Worm (Caenorhabditis elegans): ENCODE measurements around the gene glb-34.

Gene glb-34

DNA sequence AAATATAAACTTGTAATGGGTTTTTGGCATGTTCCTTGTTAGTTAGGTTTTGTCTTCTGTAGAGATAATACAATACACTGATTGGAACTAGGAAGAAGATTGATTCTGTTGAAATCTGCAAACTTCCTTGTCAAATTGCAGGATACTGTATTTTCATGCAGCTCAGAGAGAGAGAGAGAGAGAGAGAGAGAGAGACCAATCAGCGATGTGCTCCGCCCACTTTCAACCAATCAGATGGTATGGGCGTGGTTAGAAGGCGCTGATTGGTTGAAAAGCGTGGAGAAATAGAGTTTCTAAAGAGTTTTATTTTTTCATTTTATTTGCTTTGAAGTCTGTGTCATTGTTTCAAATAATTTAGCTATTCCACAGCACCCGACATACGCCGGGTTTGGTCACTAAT is 25.2 kb downstream of the glb-34 start:
- TF ChIP-seq aha-1 (tag) (peak; percentile 55), lim-7 (GFP tag; IDR thresholded peaks at IDR 0.05) (no peak)

ce11 chrIV:14542517-14542916 is 30.0 kb downstream of the glb-34 start, which contains the start of gene pals-29:
Gene pals-29 (minus strand): TSS chrIV:14542617.
- TF ChIP-seq mdt-29 (GFP tag; IDR thresholded peaks at IDR 0.05) (no peak), mxl-2 (GFP tag; conservative IDR thresholded peaks at IDR 0.05) (no peak), php-3 (GFP tag; IDR thresholded peaks at IDR 0.05) (no peak), snpc-1.2 (GFP tag; IDR thresholded peaks at IDR 0.05) (no peak), fos-1 (tag; optimal IDR thresholded peaks at IDR 0.05) (no peak), lim-7 (GFP tag; IDR thresholded peaks at IDR 0.05) (no peak), mdl-1 (tag; optimal IDR thresholded peaks at IDR 0.05) (no peak), vab-7 (GFP tag; IDR thresholded peaks at IDR 0.05) (no peak), ceh-82 (tag; optimal IDR thresholded peaks at IDR 0.05) (no peak), daf-16 (GFP tag; optimal IDR thresholded peaks at IDR 0.05) (no peak), daf-16 (tag; optimal IDR thresholded peaks at IDR 0.05) (no peak)

DNA sequence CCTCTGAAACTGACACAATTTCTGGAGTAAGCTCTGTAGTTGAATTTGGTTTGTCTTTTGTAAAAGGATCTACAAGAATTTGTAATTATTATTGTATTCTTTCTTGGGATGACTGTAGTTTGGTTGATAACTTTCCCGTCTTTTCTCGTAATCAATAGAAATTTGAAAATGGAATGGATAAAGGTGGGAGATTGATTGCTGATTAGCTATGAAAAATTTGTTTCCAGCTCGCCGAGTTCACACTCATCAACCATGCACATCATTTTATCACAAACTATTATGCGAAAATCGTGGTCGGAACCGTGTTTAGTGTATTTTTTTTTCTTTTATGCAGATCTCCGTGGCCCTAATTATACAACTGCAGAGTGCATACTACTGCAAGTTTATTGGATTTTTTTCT is 35.6 kb downstream of the glb-34 start, which contains the start of gene T27E7.5:
TSS of gene T27E7.5 (plus strand) at position 253 of the 400 bp plus-strand sequence.
- TF ChIP-seq hmg-1.1 (GFP tag; IDR thresholded peaks at IDR 0.05), result no peak
- TF ChIP-seq unc-62 (GFP tag; optimal IDR thresholded peaks at IDR 0.05 in 1 of 2), result peak in 1 of 2 experiments; percentile 30
- TF ChIP-seq unc-62 (tag; optimal IDR thresholded peaks at IDR 0.05), result no peak
- TF ChIP-seq unc-130 (GFP tag; optimal IDR thresholded peaks at IDR 0.05), result no peak
- no peak for TF ChIP-seq nhr-25 (tag; optimal IDR thresholded peaks at IDR 0.05; ENCODE audit: borderline replicate concordance, insufficient read depth)
- peak; percentile 91 for TF ChIP-seq aha-1 (tag)
- TF ChIP-seq lsy-2 (tag; optimal IDR thresholded peaks at IDR 0.05), result no peak

DNA sequence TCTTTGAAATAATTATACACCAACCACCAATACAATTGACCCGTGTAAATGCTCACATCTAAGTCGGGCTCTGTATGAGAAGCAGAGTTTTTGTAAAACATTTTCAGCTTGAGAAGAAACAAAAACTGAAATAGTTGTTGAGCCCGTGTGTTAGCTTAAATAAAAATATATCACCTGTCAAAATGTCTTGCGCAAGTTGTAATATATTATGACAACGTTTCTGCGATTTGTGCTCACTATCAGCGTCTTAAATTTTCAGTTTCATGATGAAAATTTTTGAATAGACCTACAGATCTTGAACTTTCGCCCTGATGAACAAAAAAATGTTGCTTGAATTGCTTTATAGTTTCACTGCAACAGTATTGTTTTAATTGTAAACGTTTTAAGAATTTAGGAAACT is 37.5 kb downstream of the glb-34 start, which contains the start of gene T27E7.4:
TSS of gene T27E7.4 (minus strand) at position 101 of the 400 bp plus-strand sequence.
- TF ChIP-seq duxl-1 (tag; optimal IDR thresholded peaks at IDR 0.05; ENCODE audit: poor library complexity) (no peak), F49E8.2 (tag; optimal IDR thresholded peaks at IDR 0.05; ENCODE audit: borderline replicate concordance) (no peak), dmd-6 (GFP tag; IDR thresholded peaks at IDR 0.05) (no peak), skn-1 (tag; optimal IDR thresholded peaks at IDR 0.05) (no peak), T20F7.1 (GFP tag; optimal IDR thresholded peaks at IDR 0.05) (no peak), ceh-32 (tag; optimal IDR thresholded peaks at IDR 0.05; ENCODE audit: poor library complexity) (no peak), lin-13 (GFP tag; optimal IDR thresholded peaks at IDR 0.05) (no peak), D1046.2 (GFP tag; IDR thresholded peaks at IDR 0.05) (no peak), nhr-76 (tag; optimal IDR thresholded peaks at IDR 0.05) (no peak), nhr-41 (GFP tag; IDR thresholded peaks at IDR 0.05) (no peak), mep-1 (tag; optimal IDR thresholded peaks at IDR 0.05) (no peak), lin-38 (GFP tag; IDR thresholded peaks at IDR 0.05) (no peak), cey-2 (tag; optimal IDR thresholded peaks at IDR 0.05; ENCODE audit: borderline replicate concordance, insufficient read depth) (no peak), ctbp-1 (GFP tag; IDR thresholded peaks at IDR 0.05) (no peak), fos-1 (tag; optimal IDR thresholded peaks at IDR 0.05) (no peak), mes-2 (tag; optimal IDR thresholded peaks at IDR 0.05; ENCODE audit: poor library complexity, severe bottlenecking) (no peak), F10B5.3 (tag; optimal IDR thresholded peaks at IDR 0.05) (no peak)

ce11 chrIV:14532366-14532765 is 40.1 kb downstream of the glb-34 start:
- TF ChIP-seq lin-29 (GFP tag; IDR thresholded peaks at IDR 0.05) (no peak), egl-43 (GFP tag; IDR thresholded peaks at IDR 0.05) (no peak), tra-1 (GFP tag; IDR thresholded peaks at IDR 0.05) (no peak), snpc-4 (tag; optimal IDR thresholded peaks at IDR 0.05) (no peak), ZK337.2 (GFP tag; IDR thresholded peaks at IDR 0.05) (no peak), F44E2.7 (GFP tag; IDR thresholded peaks at IDR 0.05) (no peak), mdl-1 (tag; optimal IDR thresholded peaks at IDR 0.05) (no peak), daf-12 (tag; optimal IDR thresholded peaks at IDR 0.05) (no peak)
